Fruit fly (Drosophila melanogaster) whole organism, embryonic: ENCODE results near the gene Vha68-3.
A peak's percentile ranks its signal among the peaks of the same experiment; 100 is the strongest.

Experiments
- Atf-2 ChIP-seq: fragments of 200-800 bp; sonication (Bioruptor generic); optimal IDR thresholded peaks from 2 replicates; lab custom pipeline; 2016; ENCODE audit warnings: missing biosample characterization, missing genetic modification characterization
- BEAF-32 ChIP-seq: fragments of 200-800 bp; sonication (Bioruptor generic); optimal IDR thresholded peaks from 3 replicates; lab custom pipeline; 2017; ENCODE audit warnings: missing biosample characterization, missing genetic modification characterization, mild to moderate bottlenecking, moderate library complexity, missing genetic modification reagents
- Bdp1 ChIP-seq: fragments of 200-800 bp; sonication (Bioruptor generic); optimal IDR thresholded peaks from 3 replicates; lab custom pipeline; 2016; ENCODE audit warnings: missing biosample characterization, missing genetic modification characterization
- CG10147 ChIP-seq: fragments of 200-800 bp; sonication (Bioruptor generic); optimal IDR thresholded peaks from 2 replicates; lab custom pipeline; 2019; ENCODE audit warnings: missing biosample characterization, mild to moderate bottlenecking, missing genetic modification characterization, moderate library complexity
- CG11696 ChIP-seq: fragments of 200-800 bp; sonication (Bioruptor generic); IDR thresholded peaks from 2 replicates; pipeline ENCODE4 v1.3.6; 2022; ENCODE audit warnings: missing biosample characterization, missing genetic modification characterization
- CG1529 ChIP-seq: fragments of 200-800 bp; sonication (Bioruptor generic); optimal IDR thresholded peaks from 3 replicates; lab custom pipeline; 2018; ENCODE audit warnings: missing biosample characterization, missing genetic modification characterization
- CG17361 ChIP-seq: fragments of 200-800 bp; sonication (Bioruptor generic); IDR thresholded peaks from 3 replicates; pipeline ENCODE4 v1.3.6; 2022; ENCODE audit warnings: missing biosample characterization, missing genetic modification characterization
- CG1792 ChIP-seq: fragments of 200-800 bp; sonication (Bioruptor generic); optimal IDR thresholded peaks from 2 replicates; lab custom pipeline; 2016; ENCODE audit warnings: missing biosample characterization, missing genetic modification characterization
- CG2129 ChIP-seq: fragments of 200-800 bp; sonication (Bioruptor generic); IDR thresholded peaks from 2 replicates; pipeline ENCODE4 v1.3.6; 2022; ENCODE audit warnings: missing biosample characterization, missing genetic modification characterization; ENCODE audit not compliant: partially characterized antibody
- CG2875 ChIP-seq: fragments of 200-800 bp; sonication (Bioruptor generic); optimal IDR thresholded peaks from 2 replicates; lab custom pipeline; 2017; ENCODE audit warnings: missing biosample characterization, mild to moderate bottlenecking, missing genetic modification characterization, missing genetic modification reagents
- CG3995 ChIP-seq: fragments of 200-800 bp; sonication (Bioruptor generic); optimal IDR thresholded peaks from 3 replicates; lab custom pipeline; 2016; ENCODE audit warnings: missing biosample characterization, missing genetic modification characterization
- CG4360 ChIP-seq: fragments of 200-800 bp; sonication (Bioruptor generic); IDR thresholded peaks from 2 replicates; pipeline ENCODE4 v1.3.6; 2022; ENCODE audit warnings: missing biosample characterization, missing genetic modification characterization
- CG4404 ChIP-seq: fragments of 200-800 bp; sonication (Bioruptor generic); IDR thresholded peaks from 2 replicates; pipeline ENCODE4 v1.3.6; 2022; ENCODE audit warnings: missing biosample characterization, missing genetic modification characterization
- CG5245 ChIP-seq: fragments of 200-800 bp; sonication (Bioruptor generic); optimal IDR thresholded peaks from 3 replicates; lab custom pipeline; 2016; ENCODE audit warnings: missing biosample characterization, missing genetic modification characterization
- CG9797 ChIP-seq: fragments of 200-800 bp; sonication (Bioruptor generic); optimal IDR thresholded peaks from 3 replicates; lab custom pipeline; 2018; ENCODE audit warnings: missing biosample characterization, mild to moderate bottlenecking, missing genetic modification characterization
- CG9876 ChIP-seq: fragments of 200-800 bp; sonication (Bioruptor generic); optimal IDR thresholded peaks from 2 replicates; lab custom pipeline; 2016; ENCODE audit warnings: missing biosample characterization, missing genetic modification characterization
- Dbx ChIP-seq: fragments of 200-800 bp; sonication (Bioruptor generic); IDR thresholded peaks from 3 replicates; pipeline ENCODE4 v1.3.6; 2022; ENCODE audit warnings: missing biosample characterization, missing genetic modification characterization
- Deaf1 ChIP-seq: fragments of 200-800 bp; optimal IDR thresholded peaks from 3 replicates; lab custom pipeline; 2019; ENCODE audit warnings: missing biosample characterization, mild to moderate bottlenecking, missing genetic modification characterization, moderate library complexity
- Elba2 ChIP-seq: fragments of 200-800 bp; sonication (Bioruptor generic); optimal IDR thresholded peaks from 3 replicates; lab custom pipeline; 2016; ENCODE audit warnings: missing biosample characterization, missing genetic modification characterization
- Ets65A ChIP-seq: fragments of 200-800 bp; sonication (Bioruptor generic); peaks from one replicate; lab custom pipeline; 2016; ENCODE audit warnings: missing biosample characterization, missing genetic modification characterization
- Ets97D ChIP-seq: fragments of 200-800 bp; sonication (Bioruptor generic); optimal IDR thresholded peaks from 3 replicates; lab custom pipeline; 2016; ENCODE audit warnings: missing biosample characterization, missing genetic modification characterization
- HLH54F ChIP-seq: fragments of 200-800 bp; sonication (Bioruptor generic); optimal IDR thresholded peaks from 3 replicates; lab custom pipeline; 2016; ENCODE audit warnings: missing biosample characterization, missing genetic modification characterization
- Hmx ChIP-seq: fragments of 200-800 bp; sonication (Bioruptor generic); optimal IDR thresholded peaks from 2 replicates; lab custom pipeline; 2016; ENCODE audit warnings: missing biosample characterization, missing genetic modification characterization
- Hr51 ChIP-seq, 2 experiments: fragments of 200-800 bp; sonication (Bioruptor generic); optimal IDR thresholded peaks; 2 replicates in 1 of 2; 3 replicates in 1 of 2; lab custom pipeline; 2016 to 2018; ENCODE audit warnings: missing biosample characterization in 2 of 2, missing genetic modification characterization in 2 of 2, mild to moderate bottlenecking in 1 of 2, moderate library complexity in 1 of 2
- Lhr ChIP-seq: fragments of 200-800 bp; sonication (Bioruptor generic); optimal IDR thresholded peaks from 3 replicates; lab custom pipeline; 2017; ENCODE audit warnings: mild to moderate bottlenecking, missing biosample characterization, missing genetic modification reagents, missing genetic modification characterization
- Mad ChIP-seq: fragments of 200-800 bp; sonication (Bioruptor generic); optimal IDR thresholded peaks from 2 replicates; lab custom pipeline; 2016; ENCODE audit warnings: missing biosample characterization, missing genetic modification characterization
- NFAT ChIP-seq: fragments of 200-800 bp; sonication (Bioruptor generic); IDR thresholded peaks from 2 replicates; pipeline ENCODE4 v1.3.6; 2022; ENCODE audit warnings: missing biosample characterization, missing genetic modification characterization
- Nf-YC ChIP-seq: fragments of 200-800 bp; optimal IDR thresholded peaks from 3 replicates; lab custom pipeline; 2019; ENCODE audit warnings: missing biosample characterization, mild to moderate bottlenecking, missing genetic modification characterization, moderate library complexity
- Oli ChIP-seq: fragments of 200-800 bp; sonication (Bioruptor generic); optimal IDR thresholded peaks from 2 replicates; lab custom pipeline; 2018; ENCODE audit warnings: missing biosample characterization, mild to moderate bottlenecking, missing genetic modification characterization, moderate library complexity
- PHDP ChIP-seq: fragments of 200-800 bp; sonication (Bioruptor generic); optimal IDR thresholded peaks from 3 replicates; lab custom pipeline; 2018; ENCODE audit warnings: missing biosample characterization, mild to moderate bottlenecking, missing genetic modification characterization, moderate library complexity
- Poxn ChIP-seq: fragments of 200-800 bp; sonication (Bioruptor generic); IDR thresholded peaks from 2 replicates; pipeline ENCODE4 v1.3.6; 2022; ENCODE audit warnings: missing biosample characterization, missing genetic modification characterization
- Sox100B ChIP-seq: fragments of 200-800 bp; sonication (Bioruptor generic); optimal IDR thresholded peaks from 3 replicates; lab custom pipeline; 2018; ENCODE audit warnings: missing biosample characterization, mild to moderate bottlenecking, missing genetic modification characterization
- Sry-δ ChIP-seq: fragments of 200-800 bp; sonication (Bioruptor generic); optimal IDR thresholded peaks from 2 replicates; lab custom pipeline; 2016; ENCODE audit warnings: missing biosample characterization, missing genetic modification characterization
- Taf1 ChIP-seq: fragments of 200-800 bp; sonication (Bioruptor generic); IDR thresholded peaks from 2 replicates; pipeline ENCODE4 v1.3.6; 2022; ENCODE audit warnings: missing biosample characterization, missing genetic modification characterization
- Tbp ChIP-seq: fragments of >200 bp; optimal IDR thresholded peaks from 2 replicates; lab custom pipeline; 2018; ENCODE audit warnings: missing biosample characterization, missing genetic modification characterization
- Vsx1 ChIP-seq: fragments of 200-800 bp; sonication (Bioruptor generic); optimal IDR thresholded peaks from 2 replicates; lab custom pipeline; 2017; ENCODE audit warnings: missing biosample characterization, mild to moderate bottlenecking, missing genetic modification characterization, missing genetic modification reagents
- ftz-f1 ChIP-seq: fragments of 200-800 bp; sonication (Bioruptor generic); optimal IDR thresholded peaks from 2 replicates; lab custom pipeline; 2016; ENCODE audit warnings: missing biosample characterization, missing genetic modification characterization
- gt ChIP-seq: fragments of 200-800 bp; sonication (Bioruptor generic); IDR thresholded peaks from 2 replicates; pipeline ENCODE4 v1.3.6; 2022; ENCODE audit warnings: missing biosample characterization, missing genetic modification characterization
- hbn ChIP-seq: fragments of 200-800 bp; sonication (Bioruptor generic); IDR thresholded peaks from 2 replicates; pipeline ENCODE4 v1.3.6; 2022; ENCODE audit warnings: missing biosample characterization, missing genetic modification characterization; ENCODE audit not compliant: partially characterized antibody
- mam ChIP-seq: fragments of 200-800 bp; sonication (Bioruptor generic); optimal IDR thresholded peaks from 3 replicates; lab custom pipeline; 2016; ENCODE audit warnings: missing biosample characterization, missing genetic modification characterization
- pb ChIP-seq: fragments of 200-800 bp; sonication (Bioruptor generic); optimal IDR thresholded peaks from 3 replicates; lab custom pipeline; 2016; ENCODE audit warnings: missing biosample characterization, missing genetic modification characterization
- phol ChIP-seq: fragments of 200-800 bp; sonication (Bioruptor generic); optimal IDR thresholded peaks from 3 replicates; lab custom pipeline; 2018; ENCODE audit warnings: missing biosample characterization, mild to moderate bottlenecking, missing genetic modification characterization, moderate library complexity
- sc ChIP-seq, 3 experiments: fragments of >200 bp in 2 of 3; fragments of 200-800 bp in 1 of 3; sonication (Bioruptor generic) in 1 of 3; optimal IDR thresholded peaks; 2 replicates in 2 of 3; 3 replicates in 1 of 3; lab custom pipeline; 2017; ENCODE audit warnings: mild to moderate bottlenecking in 1 of 3, missing biosample characterization in 1 of 3, missing genetic modification characterization in 1 of 3, missing genetic modification reagents in 1 of 3
- scrt ChIP-seq: fragments of 200-800 bp; sonication (Bioruptor generic); optimal IDR thresholded peaks from 2 replicates; lab custom pipeline; 2018; ENCODE audit warnings: missing biosample characterization, mild to moderate bottlenecking, missing genetic modification characterization, moderate library complexity
- sr ChIP-seq: fragments of 200-800 bp; sonication (Bioruptor generic); IDR thresholded peaks from 3 replicates; pipeline ENCODE4 v1.3.6; 2022; ENCODE audit warnings: missing biosample characterization, missing genetic modification characterization
- stwl ChIP-seq: fragments of 200-800 bp; sonication (Bioruptor generic); optimal IDR thresholded peaks from 3 replicates; lab custom pipeline; 2018; ENCODE audit warnings: missing biosample characterization, mild to moderate bottlenecking, missing genetic modification characterization, moderate library complexity
- tna ChIP-seq: fragments of 200-800 bp; sonication (Bioruptor generic); IDR thresholded peaks from 2 replicates; pipeline ENCODE4 v1.3.6; 2022; ENCODE audit warnings: missing biosample characterization, missing genetic modification characterization; ENCODE audit not compliant: partially characterized antibody
- ttk ChIP-seq: fragments of 200-800 bp; sonication (Bioruptor generic); IDR thresholded peaks from 2 replicates; pipeline ENCODE4 v2.1.2; 2022; ENCODE audit warnings: missing biosample characterization, missing genetic modification characterization

The Vha68-3 gene

DNA sequence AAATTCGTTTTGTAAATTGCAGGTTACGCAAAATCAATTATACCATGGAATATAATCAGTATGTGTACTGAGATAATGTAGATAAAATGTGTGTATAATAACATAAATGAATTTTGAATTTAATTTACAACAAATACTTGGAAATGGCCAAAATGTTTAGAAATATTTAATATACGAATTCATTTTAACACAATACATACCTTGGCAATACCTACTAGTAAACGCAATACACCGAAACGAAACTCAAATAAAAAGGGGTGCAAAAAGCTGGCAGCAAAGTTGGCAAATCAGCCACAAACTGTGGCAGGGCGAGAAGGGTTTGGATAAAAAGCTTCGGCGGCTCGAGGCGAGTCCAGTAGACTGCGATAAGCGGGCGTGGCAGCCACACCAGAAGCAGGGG, 12.3 kb upstream of the Vha68-3 start, which contains the start of gene CG16800:
Gene CG16800 (plus strand): TSS at position 301 of the 400 bp plus-strand sequence.
- TF ChIP-seq CG3995 (GFP tag; lab: Kevin White, UChicago) (no peak), gt (GFP tag; lab: Robert Waterston, UW) (no peak), CG2129 (no peak), Sox100B (GFP tag; lab: Kevin White, UChicago) (no peak), ttk (GFP tag; lab: Robert Waterston, UW) (no peak), Bdp1 (GFP tag; lab: Kevin White, UChicago) (no peak), CG5245 (no peak), mam (no peak)

dm6 chr2L:12969569-12969968, 9.0 kb upstream of the Vha68-3 start:
- TF ChIP-seq Nf-YC (no peak), CG9876 (GFP tag; lab: Kevin White, UChicago) (no peak), Ets97D (GFP tag; lab: Kevin White, UChicago) (no peak), Ets65A (peak; percentile 90)

DNA sequence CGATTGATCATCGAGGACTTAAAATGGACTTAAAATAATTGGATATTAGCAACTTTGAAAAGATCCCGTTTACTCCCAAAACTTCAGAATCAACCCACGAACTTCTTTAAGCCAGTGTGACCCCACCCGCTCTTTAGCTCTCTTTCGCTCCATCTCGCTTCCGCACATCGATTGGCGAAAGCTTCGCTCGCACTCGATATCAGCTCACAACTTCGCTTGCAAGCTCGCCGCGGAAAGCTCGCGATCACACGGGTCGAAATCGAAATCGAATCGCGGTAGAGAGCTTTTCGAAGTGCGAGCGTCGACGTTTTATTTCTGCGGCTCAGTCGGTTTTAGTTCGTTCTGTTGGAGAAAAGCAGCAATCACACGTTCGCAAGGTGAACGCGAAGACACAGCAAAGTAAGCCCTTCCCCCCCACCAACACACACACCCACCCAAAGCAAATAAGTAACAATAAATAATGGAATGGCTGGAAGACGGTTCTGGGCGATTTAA, 4.5 kb upstream of the Vha68-3 start, which contains the start of gene Vha68-2:
Gene Vha68-2 (plus strand): TSS at position 278 of the 495 bp plus-strand sequence.
- TF ChIP-seq CG1792 (GFP tag; lab: Kevin White, UChicago) = no peak
- peak; percentile 67 for TF ChIP-seq Lhr (GFP tag; lab: Kevin White, UChicago)
- TF ChIP-seq CG9797 (GFP tag; lab: Kevin White, UChicago) = no peak
- TF ChIP-seq CG1529 (GFP tag; lab: Kevin White, UChicago) = peak; percentile 31
- peak; percentile 37 to 46 for TF ChIP-seq Hr51 (GFP tag; optimal IDR thresholded peaks at IDR 0.05; lab: Kevin White, UChicago)
- peak; percentile 4 for TF ChIP-seq ftz-f1
- no peak for TF ChIP-seq phol
- TF ChIP-seq gt (GFP tag; lab: Robert Waterston, UW) = no peak
- TF ChIP-seq sr (GFP tag; lab: Robert Waterston, UW) = no peak
- TF ChIP-seq scrt (GFP tag; lab: Kevin White, UChicago) = peak; percentile 29
- TF ChIP-seq tna (GFP tag; lab: Robert Waterston, UW) = peak; percentile 77
- TF ChIP-seq CG4360 = no peak
- TF ChIP-seq Sry-δ (GFP tag; lab: Kevin White, UChicago) = peak; percentile 31
- TF ChIP-seq PHDP (tag; lab: Kevin White, UChicago) = peak; percentile 68
- TF ChIP-seq BEAF-32 = peak; percentile 57
- TF ChIP-seq hbn (GFP tag; lab: Robert Waterston, UW) = no peak
- peak; percentile 50 for TF ChIP-seq Mad
- TF ChIP-seq CG2875 = peak; percentile 50
- no peak for TF ChIP-seq Hmx (GFP tag; lab: Kevin White, UChicago)
- TF ChIP-seq pb (GFP tag; lab: Kevin White, UChicago) = peak; percentile 10
- no peak; the same call in 2 of the 3 replicates for TF ChIP-seq CG17361 (GFP tag; lab: Robert Waterston, UW)
- TF ChIP-seq Taf1 (GFP tag; lab: Robert Waterston, UW) = no peak
- TF ChIP-seq Oli (tag; lab: Kevin White, UChicago) = peak; percentile 36
- peak; percentile 67 for TF ChIP-seq Deaf1 (tag; lab: Kevin White, UChicago)
- peak; percentile 58; the same call in 2 of the 3 replicates for TF ChIP-seq Dbx (GFP tag; lab: Robert Waterston, UW)
- no peak for TF ChIP-seq Poxn
- TF ChIP-seq Vsx1 (GFP tag; lab: Kevin White, UChicago) = peak; percentile 68
- TF ChIP-seq Tbp (GFP tag; lab: Kevin White, UChicago) = no peak
- TF ChIP-seq stwl (tag; lab: Kevin White, UChicago) = peak; percentile 49
- TF ChIP-seq NFAT = 0 out of 2 replicates have a peak, but pooled peaks have one; percentile 34
- peak; percentile 25 for TF ChIP-seq Atf-2 (GFP tag; lab: Kevin White, UChicago)
- no peak for TF ChIP-seq CG4404 (GFP tag; lab: Robert Waterston, UW)
- no peak for TF ChIP-seq CG10147 (GFP tag; lab: Kevin White, UChicago)
- no peak for TF ChIP-seq Elba2 (GFP tag; lab: Kevin White, UChicago)
- TF ChIP-seq CG11696 (GFP tag; lab: Robert Waterston, UW) = no peak
- peak; percentile 3 for TF ChIP-seq HLH54F
- TF ChIP-seq sc (optimal IDR thresholded peaks at IDR 0.05; lab: Kevin White, UChicago) = no peak
- no peak for TF ChIP-seq sc (GFP tag; optimal IDR thresholded peaks at IDR 0.05; lab: Kevin White, UChicago)
